Worm (Caenorhabditis elegans) whole organism, L4/young adult: ENCODE measurements around the gene Y41E3.18.

Experiments
- dao-5 ChIP-seq: sonication (generic microtip); optimal IDR thresholded peaks from 2 replicates; lab custom pipeline; 2016; ENCODE audit warnings: missing genotype, missing genetic modification characterization, moderate library complexity, missing compliant biosample characterization
- him-1 ChIP-seq: sonication (generic microtip); optimal IDR thresholded peaks from 2 replicates; lab custom pipeline; 2016; ENCODE audit warnings: missing genotype, missing genetic modification reagents, missing genetic modification characterization, missing compliant biosample characterization

DNA sequence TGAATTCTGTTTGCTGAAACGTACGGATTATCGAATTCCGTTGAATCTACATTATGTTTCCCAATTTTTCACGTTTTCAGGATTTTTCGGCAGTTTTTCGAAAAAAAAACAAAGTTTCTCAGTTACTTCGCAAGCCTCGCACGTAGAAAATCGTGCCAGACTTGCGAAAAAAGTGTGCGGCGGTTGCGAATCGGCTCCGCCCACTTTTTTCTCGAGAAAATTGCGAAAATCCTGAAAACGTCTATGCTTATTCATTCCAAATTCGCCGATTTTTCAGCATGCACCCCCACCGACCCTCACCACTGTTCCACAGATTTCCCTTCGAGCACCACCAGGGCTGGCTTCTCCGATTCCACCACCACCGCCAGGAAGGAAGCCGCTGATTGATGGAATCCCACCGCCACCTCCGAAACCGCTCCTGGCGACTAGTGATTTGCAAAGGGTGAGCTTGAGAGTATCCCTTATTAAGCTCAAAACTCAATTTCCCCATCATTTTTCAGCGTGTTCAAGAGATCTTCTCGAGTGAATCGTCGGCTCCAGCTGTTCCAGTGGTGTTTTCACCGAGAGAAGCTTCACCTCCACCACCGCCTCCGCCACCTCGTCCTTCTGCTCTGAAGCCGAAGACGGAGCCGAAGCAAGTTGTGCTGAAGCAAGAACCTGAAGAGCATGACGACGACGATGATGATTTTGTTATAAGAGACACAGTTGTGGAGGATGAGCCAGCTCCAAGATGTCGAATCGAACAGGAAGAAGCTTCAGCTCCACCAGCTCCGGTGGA lies 23.2 kb downstream of the Y41E3.18 start:
- no peak for TF ChIP-seq dao-5
- no peak for TF ChIP-seq him-1 (tag; lab: Kevin White, UChicago)
